6 fruit fly cellular contexts compared by ENCODE assay signal in genomic region chr3R:17704538-17704854, dm6.
TF ChIP-seq lines count a peak whose summit lies in the region.

No protein-coding gene starts in this region.

- TF ChIP-seq CTCF in whole organism, embryonic (GFP tag; optimal IDR thresholded peaks at IDR 0.05; lab: Kevin White, UChicago) = no peak

TF ChIP-seq in whole organism, 6 proteins besides CTCF, POLR2A, EP300 and RAD21:
- TF ChIP-seq CG8478 (optimal IDR thresholded peaks at IDR 0.05; lab: Kevin White, UChicago) = no peak
- TF ChIP-seq usp (GFP tag; optimal IDR thresholded peaks at IDR 0.05; lab: Kevin White, UChicago) = no peak
- no peak for TF ChIP-seq EcR (GFP tag; optimal IDR thresholded peaks at IDR 0.05; lab: Kevin White, UChicago)
- TF ChIP-seq Dll (optimal IDR thresholded peaks at IDR 0.05; lab: Kevin White, UChicago) = peak; percentile 52
- no peak for TF ChIP-seq pan (optimal IDR thresholded peaks at IDR 0.05; lab: Kevin White, UChicago)
- TF ChIP-seq psq (optimal IDR thresholded peaks at IDR 0.05; lab: Kevin White, UChicago) = no peak

TF ChIP-seq in whole organism, adult, 20 proteins besides CTCF, POLR2A, EP300 and RAD21:
- peak; percentile 60 for TF ChIP-seq tj (GFP tag; optimal IDR thresholded peaks at IDR 0.05; lab: Kevin White, UChicago)
- no peak for TF ChIP-seq ovo (GFP tag; optimal IDR thresholded peaks at IDR 0.05; lab: Kevin White, UChicago)

TF ChIP-seq in whole organism, embryonic, 481 proteins besides CTCF, POLR2A, EP300 and RAD21:
- TF ChIP-seq fd96Cb (tag; optimal IDR thresholded peaks at IDR 0.05; lab: Kevin White, UChicago) = no peak
- TF ChIP-seq Adf1 (GFP tag; IDR thresholded peaks at IDR 0.05; lab: Robert Waterston, UW) = peak; percentile 3; the same call in 1 of the 2 replicates
- TF ChIP-seq zf30C (GFP tag; optimal IDR thresholded peaks at IDR 0.05; lab: Kevin White, UChicago) = peak; percentile 48
- peak; percentile 73; the same call in 1 of the 2 replicates for TF ChIP-seq crol (GFP tag; IDR thresholded peaks at IDR 0.05; lab: Robert Waterston, UW)
- no peak for TF ChIP-seq pnt (GFP tag; optimal IDR thresholded peaks at IDR 0.05; lab: Kevin White, UChicago)

TF ChIP-seq in whole organism, prepupa, 60 proteins besides CTCF, POLR2A, EP300 and RAD21:
- TF ChIP-seq cyc (GFP tag; optimal IDR thresholded peaks at IDR 0.05; lab: Kevin White, UChicago) (no peak), CG6808 (GFP tag; optimal IDR thresholded peaks at IDR 0.05; lab: Kevin White, UChicago) (peak; percentile 9), CG6854 (GFP tag; optimal IDR thresholded peaks at IDR 0.05; lab: Kevin White, UChicago) (peak; percentile 5)

TF ChIP-seq in whole organism, pupa, 21 proteins besides CTCF, POLR2A, EP300 and RAD21:
- no peak for TF ChIP-seq CG14655 (GFP tag; optimal IDR thresholded peaks at IDR 0.05; lab: Kevin White, UChicago)
- peak; percentile 98 for TF ChIP-seq CG13204 (GFP tag; optimal IDR thresholded peaks at IDR 0.05; lab: Kevin White, UChicago)
- no peak for TF ChIP-seq CG9948 (tag; optimal IDR thresholded peaks at IDR 0.05; lab: Kevin White, UChicago)
- peak; percentile 66 for TF ChIP-seq EcR (GFP tag; optimal IDR thresholded peaks at IDR 0.05; lab: Kevin White, UChicago)

TF ChIP-seq in whole organism, wandering third instar larva, 38 proteins besides CTCF, POLR2A, EP300 and RAD21:
- no peak for TF ChIP-seq ey (GFP tag; optimal IDR thresholded peaks at IDR 0.05; lab: Kevin White, UChicago)
- no peak for TF ChIP-seq Hnf4 (GFP tag; optimal IDR thresholded peaks at IDR 0.05; lab: Kevin White, UChicago)
- peak; percentile 54 for TF ChIP-seq fru (GFP tag; optimal IDR thresholded peaks at IDR 0.05; lab: Kevin White, UChicago)
- no peak for TF ChIP-seq brk (GFP tag; optimal IDR thresholded peaks at IDR 0.05; lab: Kevin White, UChicago)
- no peak for TF ChIP-seq woc (GFP tag; optimal IDR thresholded peaks at IDR 0.05; lab: Kevin White, UChicago)
- no peak for TF ChIP-seq dsf (GFP tag; optimal IDR thresholded peaks at IDR 0.05; lab: Kevin White, UChicago; ENCODE audit: borderline replicate concordance)
- no peak for TF ChIP-seq Mio (GFP tag; optimal IDR thresholded peaks at IDR 0.05; lab: Kevin White, UChicago)
- TF ChIP-seq Rel (GFP tag; optimal IDR thresholded peaks at IDR 0.05; lab: Kevin White, UChicago) = no peak
- TF ChIP-seq Rel (tag; optimal IDR thresholded peaks at IDR 0.05; lab: Kevin White, UChicago) = peak; percentile 41
- TF ChIP-seq dl (GFP tag; optimal IDR thresholded peaks at IDR 0.05; lab: Kevin White, UChicago; ENCODE audit: insufficient read depth in 1 of 2, partially characterized antibody in 2 of 2) = peak in 1 of 2 experiments; percentile 14
- no peak for TF ChIP-seq CG32264 (GFP tag; optimal IDR thresholded peaks at IDR 0.05; lab: Kevin White, UChicago)
- TF ChIP-seq jim (GFP tag; optimal IDR thresholded peaks at IDR 0.05; lab: Kevin White, UChicago) = no peak
- no peak for TF ChIP-seq rgr (GFP tag; optimal IDR thresholded peaks at IDR 0.05; lab: Kevin White, UChicago)
- no peak for TF ChIP-seq psq (GFP tag; optimal IDR thresholded peaks at IDR 0.05; lab: Kevin White, UChicago)
- TF ChIP-seq N (GFP tag; optimal IDR thresholded peaks at IDR 0.05; lab: Kevin White, UChicago) = no peak
TF ChIP-seq in whole organism, wandering third instar larva: peak in this region for 3.
